Worm (Caenorhabditis elegans): ENCODE measurements around the gene F15G9.5.

DNA sequence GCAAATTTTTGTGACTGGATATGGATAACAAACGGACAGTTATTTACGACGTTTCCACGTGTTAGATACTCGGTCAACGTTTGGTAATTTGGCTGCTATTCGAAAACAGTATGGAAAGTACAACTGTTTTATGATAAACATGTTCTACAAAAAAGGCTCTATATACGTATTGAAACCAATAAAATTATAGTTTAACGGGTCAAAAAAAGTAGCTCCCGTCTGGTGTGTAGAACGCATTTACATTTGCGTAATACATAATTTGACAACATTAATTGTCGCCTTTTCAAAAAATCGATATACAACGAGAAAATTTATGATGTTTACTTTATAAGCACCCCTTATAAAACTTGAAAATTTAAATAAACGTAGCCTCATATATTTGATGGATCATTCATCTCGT lies 4.4 kb upstream of the F15G9.5 start:
- no peak for TF ChIP-seq nhr-23 (tag; optimal IDR thresholded peaks at IDR 0.05)
- TF ChIP-seq elt-2 (tag; optimal IDR thresholded peaks at IDR 0.05): no peak
- no peak for TF ChIP-seq ceh-28 (tag; optimal IDR thresholded peaks at IDR 0.05)
- no peak for TF ChIP-seq nhr-237 (tag; optimal IDR thresholded peaks at IDR 0.05)
- TF ChIP-seq ztf-11 (tag; optimal IDR thresholded peaks at IDR 0.05): no peak
- TF ChIP-seq ama-1 (optimal IDR thresholded peaks at IDR 0.05): no peak
- TF ChIP-seq jun-1 (tag; optimal IDR thresholded peaks at IDR 0.05): no peak
- no peak for TF ChIP-seq egl-27 (tag; optimal IDR thresholded peaks at IDR 0.05)
- TF ChIP-seq nhr-25 (tag; optimal IDR thresholded peaks at IDR 0.05): no peak
